Worm (Caenorhabditis elegans) whole organism, L3 larva: ENCODE results near the gene T04F8.8.

Experiments used
- elt-2 ChIP-seq: sonication (generic microtip); optimal IDR thresholded peaks from 2 replicates; lab custom pipeline; 2016; ENCODE audit warnings: missing genetic modification reagents, mild to moderate bottlenecking, missing genetic modification characterization, missing compliant biosample characterization
- nhr-11 ChIP-seq: fragments of 150-350 bp; optimal IDR thresholded peaks from 2 replicates; lab custom pipeline; 2014; ENCODE audit warnings: missing biosample characterization, missing genetic modification characterization
- nhr-23 ChIP-seq: fragments of 150-350 bp; optimal IDR thresholded peaks from 2 replicates; lab custom pipeline; 2014; ENCODE audit warnings: missing biosample characterization, missing genetic modification reagents, missing genetic modification characterization
- nhr-237 ChIP-seq: fragments of 150-350 bp; optimal IDR thresholded peaks from 2 replicates; lab custom pipeline; 2014; ENCODE audit warnings: missing biosample characterization, missing genetic modification characterization
- pha-4 ChIP-seq: fragments of 150-350 bp; optimal IDR thresholded peaks from 2 replicates; lab custom pipeline; 2014; ENCODE audit warnings: missing biosample characterization, missing genetic modification reagents, missing genetic modification characterization
- skn-1 ChIP-seq: fragments of 150-350 bp; optimal IDR thresholded peaks from 2 replicates; lab custom pipeline; 2014; ENCODE audit warnings: missing biosample characterization, missing genetic modification characterization
- snpc-4 ChIP-seq: fragments of 150-350 bp; optimal IDR thresholded peaks from 2 replicates; lab custom pipeline; 2014; ENCODE audit warnings: missing biosample characterization, missing genetic modification characterization
- unc-62 ChIP-seq: fragments of 150-350 bp; sonication (generic microtip); optimal IDR thresholded peaks from 4 replicates; lab custom pipeline; 2014; ENCODE audit warnings: missing biosample characterization, missing genetic modification reagents, missing genetic modification characterization
- zag-1 ChIP-seq: fragments of 150-350 bp; optimal IDR thresholded peaks from 2 replicates; lab custom pipeline; 2014; ENCODE audit warnings: missing biosample characterization, missing genetic modification characterization

DNA sequence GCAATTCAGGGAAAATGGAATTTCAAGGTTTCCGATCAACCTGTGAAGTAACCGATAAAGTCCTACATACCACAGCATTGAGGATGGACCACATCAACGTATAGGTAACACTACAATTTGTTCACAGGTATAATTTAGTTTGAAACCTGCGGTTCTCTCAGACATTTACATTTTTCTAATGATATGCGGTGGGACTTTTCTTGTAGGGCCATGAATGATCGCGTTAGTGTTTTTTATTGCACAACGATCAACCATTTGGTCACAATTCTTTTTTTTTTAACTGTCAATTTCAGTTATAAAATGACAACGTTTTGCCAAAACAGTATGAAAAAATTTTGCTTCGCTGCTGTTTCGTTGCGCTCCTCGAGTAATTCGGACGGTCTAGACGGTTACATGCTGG, 49.4 kb downstream of the T04F8.8 start, which contains the start of gene C44C10.12:
- TF ChIP-seq skn-1 (tag; lab: Kevin White, UChicago) (no peak), elt-2 (no peak), nhr-23 (tag; lab: Kevin White, UChicago) (no peak), nhr-11 (tag; lab: Kevin White, UChicago) (no peak), pha-4 (tag; lab: Kevin White, UChicago) (no peak), unc-62 (no peak), zag-1 (tag; lab: Kevin White, UChicago) (no peak), snpc-4 (tag; lab: Kevin White, UChicago) (no peak), nhr-237 (tag; lab: Kevin White, UChicago) (no peak)
